Worm (Caenorhabditis elegans) whole organism, dauer: ENCODE measurements around the gene nhr-249.

ENCODE experiments used
- unc-62 ChIP-seq: sonication (generic microtip); optimal IDR thresholded peaks from 2 replicates; lab custom pipeline; 2017; ENCODE audit warnings: missing biosample characterization, missing genetic modification reagents, missing genetic modification characterization

Gene nhr-249

ce11 chrIV:6972427-6972826 lies at the start of gene nhr-249:
Gene nhr-249 (minus strand): TSS chrIV:6972527.
- TF ChIP-seq unc-62 (GFP tag; lab: Kevin White, UChicago) = no peak

DNA sequence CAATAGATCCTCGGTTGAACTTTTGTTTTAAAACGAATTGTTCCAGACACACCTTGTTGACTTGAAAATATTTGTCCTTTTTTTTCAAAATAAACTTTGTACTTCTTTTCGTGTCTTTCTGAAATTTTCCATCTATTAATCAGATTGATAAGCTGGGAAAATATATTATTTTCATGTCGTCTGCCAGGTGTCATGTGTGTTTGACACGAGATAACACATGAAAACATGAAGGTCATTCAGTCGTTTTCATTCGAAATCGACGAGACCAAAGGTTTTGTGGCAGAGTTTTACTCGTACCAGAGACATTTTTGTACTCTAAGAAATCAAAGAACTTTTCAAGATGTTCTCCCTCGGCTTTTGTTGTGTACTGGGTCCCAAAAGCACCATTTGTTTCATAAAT lies 48.3 kb upstream of the nhr-249 start:
- no peak for TF ChIP-seq unc-62 (GFP tag; lab: Kevin White, UChicago)

DNA sequence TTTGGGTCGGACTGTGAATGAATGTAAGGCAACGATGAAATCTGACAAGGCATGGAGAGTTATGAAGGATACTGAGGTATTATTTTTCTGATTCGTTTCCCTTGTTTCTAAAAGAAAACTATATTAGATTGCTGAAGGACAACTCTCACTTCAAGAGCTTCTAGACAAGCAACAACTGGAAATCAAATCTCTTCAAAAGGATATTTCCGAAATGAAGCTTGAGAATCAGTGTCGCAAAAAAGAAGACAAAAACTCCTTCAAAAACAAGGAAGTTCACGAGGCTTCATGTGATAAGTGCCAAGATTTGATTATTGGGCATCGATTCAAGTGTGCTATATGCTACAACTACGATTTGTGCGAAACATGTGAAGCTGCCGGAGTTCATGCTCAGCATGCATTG lies 46.3 kb upstream of the nhr-249 start:
- TF ChIP-seq unc-62 (GFP tag; lab: Kevin White, UChicago) = no peak

- no peak for TF ChIP-seq unc-62 (GFP tag; lab: Kevin White, UChicago)
These were observed 44.9 kb upstream of the nhr-249 start, which contains the start of gene gldi-4 for ce11 chrIV:7017123-7017674. Gene gldi-4 (plus strand): TSS chrIV:7017624.

ce11 chrIV:7016502-7016901 lies 44.2 kb upstream of the nhr-249 start:
- no peak for TF ChIP-seq unc-62 (GFP tag; lab: Kevin White, UChicago)

DNA sequence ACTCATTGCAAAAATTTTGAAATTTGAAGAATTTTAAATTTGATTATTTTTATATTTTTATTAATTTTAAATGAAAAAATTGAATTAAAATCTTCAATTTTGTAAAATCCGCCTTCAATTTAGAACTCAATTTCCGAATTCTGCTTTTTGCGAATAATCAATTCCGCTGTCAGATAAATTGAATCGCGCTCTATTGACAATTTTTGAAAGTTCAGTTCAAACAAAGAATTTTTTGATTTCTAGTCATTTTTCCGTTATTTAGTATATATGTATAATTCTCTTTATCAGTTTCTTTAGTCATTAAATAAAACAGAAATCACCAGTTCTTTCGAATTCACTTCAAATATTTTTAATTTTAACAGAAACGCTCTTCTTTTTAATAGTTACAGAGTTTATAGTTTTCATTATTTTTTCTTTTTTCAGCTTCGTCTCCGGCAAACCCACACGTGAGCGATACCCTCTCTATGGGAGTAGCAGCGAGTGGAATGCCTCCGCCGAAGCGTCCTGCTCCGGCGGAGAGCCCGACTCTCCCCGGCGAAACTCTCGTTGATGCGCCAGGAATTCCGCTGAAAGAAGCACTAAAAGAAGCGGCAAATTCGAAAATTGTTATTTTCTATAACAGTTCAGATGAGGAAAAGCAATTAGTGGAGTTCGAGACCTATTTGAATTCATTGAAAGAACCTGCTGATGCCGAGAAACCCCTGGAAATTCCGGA lies 40.6 kb upstream of the nhr-249 start:
- TF ChIP-seq unc-62 (GFP tag; lab: Kevin White, UChicago) = no peak

ce11 chrIV:7012214-7012613 lies 39.9 kb upstream of the nhr-249 start:
- TF ChIP-seq unc-62 (GFP tag; lab: Kevin White, UChicago) = no peak

- TF ChIP-seq unc-62 (GFP tag; lab: Kevin White, UChicago) = no peak
These were observed 39.4 kb upstream of the nhr-249 start, which contains the start of gene trxr-1 for ce11 chrIV:7011728-7012127. Gene trxr-1 (plus strand): TSS chrIV:7011954.

DNA sequence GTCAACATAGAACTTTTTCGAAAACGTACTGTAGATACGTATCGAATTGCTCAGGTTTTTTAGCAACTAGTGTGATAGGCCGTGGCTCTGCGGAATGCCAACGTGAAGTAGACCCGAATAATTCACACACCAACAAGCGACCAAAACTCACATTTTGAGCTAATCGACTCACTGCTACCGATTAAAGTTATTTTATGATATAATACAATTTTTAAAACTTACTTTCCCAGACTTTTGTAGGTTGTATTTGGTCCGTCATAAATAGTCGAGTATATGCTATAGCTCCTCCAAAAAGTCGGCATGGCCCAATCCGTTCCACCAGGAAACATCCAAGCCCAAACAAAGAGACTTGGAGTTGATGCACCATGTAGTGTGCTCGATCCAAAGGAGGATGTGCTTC lies 38.5 kb upstream of the nhr-249 start, which contains the start of gene C25A8.1:
Gene C25A8.1 (plus strand): TSS at position 301 of the 400 bp plus-strand sequence.
- no peak for TF ChIP-seq unc-62 (GFP tag; lab: Kevin White, UChicago)

- TF ChIP-seq unc-62 (GFP tag; lab: Kevin White, UChicago) = no peak
These were observed 37.9 kb upstream of the nhr-249 start for ce11 chrIV:7010195-7010594.

ce11 chrIV:7009531-7009930 lies 37.2 kb upstream of the nhr-249 start, which contains the start of gene C25A8.2:
Gene C25A8.2 (plus strand): TSS chrIV:7009831.
- TF ChIP-seq unc-62 (GFP tag; lab: Kevin White, UChicago) = no peak

DNA sequence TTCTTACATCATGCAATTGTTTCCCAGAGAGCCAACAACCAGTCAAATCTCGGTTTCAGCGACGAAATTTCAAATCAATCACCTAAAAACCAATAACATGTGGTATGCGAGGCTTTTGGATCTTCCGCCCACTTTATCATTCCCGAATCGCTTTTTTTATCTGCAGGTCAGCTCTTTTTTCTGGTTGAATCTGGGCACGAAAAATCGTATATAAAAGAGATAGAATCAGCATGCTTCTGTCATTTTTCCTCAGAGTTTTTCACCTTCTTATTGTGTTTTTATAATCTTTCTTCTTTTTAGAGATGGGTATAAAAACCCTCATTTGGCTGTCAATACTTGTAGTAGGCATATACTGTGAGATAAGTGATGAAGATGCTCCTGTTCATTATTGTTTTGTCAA lies 31.0 kb upstream of the nhr-249 start, which contains the start of gene cht-3:
Gene cht-3 (plus strand): TSS at position 301 of the 400 bp plus-strand sequence.
- no peak for TF ChIP-seq unc-62 (GFP tag; lab: Kevin White, UChicago)

DNA sequence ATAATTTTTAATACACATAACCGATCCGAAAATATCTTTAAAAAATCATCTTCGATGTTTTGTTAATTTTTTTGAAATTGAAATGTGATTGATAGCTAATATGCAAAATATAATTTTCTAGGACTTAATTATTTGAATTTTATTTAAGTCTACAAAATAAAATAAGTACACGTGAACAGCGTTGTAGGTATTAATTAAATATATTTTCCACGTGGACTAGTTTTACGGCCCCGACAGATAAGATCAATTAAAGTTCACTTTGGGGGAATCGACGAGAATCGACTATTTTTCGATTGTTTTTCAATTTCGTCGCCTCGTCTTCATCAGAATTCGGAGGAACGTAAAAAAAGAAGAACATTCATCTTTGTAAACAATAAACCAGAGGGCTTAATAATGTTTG lies 26.9 kb upstream of the nhr-249 start, which contains the start of gene C25A8.5:
Gene C25A8.5 (plus strand): TSS at position 301 of the 400 bp plus-strand sequence.
- TF ChIP-seq unc-62 (GFP tag; lab: Kevin White, UChicago) = no peak

- TF ChIP-seq unc-62 (GFP tag; lab: Kevin White, UChicago) = no peak
These were observed 25.6 kb upstream of the nhr-249 start for ce11 chrIV:6997918-6998317.

DNA sequence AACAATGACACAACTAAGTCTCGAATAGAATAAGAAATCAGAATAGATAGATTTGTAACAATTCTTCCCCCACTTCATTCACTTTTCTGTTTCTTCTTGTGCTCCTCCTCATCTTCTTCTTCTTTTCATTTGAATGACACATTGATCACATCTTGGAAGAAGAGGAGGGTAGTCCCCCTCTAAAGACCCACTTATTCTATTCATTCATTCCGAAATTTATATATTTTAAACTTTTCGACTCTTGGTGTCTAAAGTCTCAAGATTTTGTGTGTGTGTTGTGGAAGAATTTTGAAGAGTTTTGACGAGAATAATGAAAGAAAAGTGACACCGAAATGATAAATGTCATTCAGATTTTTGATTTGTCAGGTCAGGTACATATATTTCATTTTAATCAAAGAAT lies 18.7 kb upstream of the nhr-249 start:
- no peak for TF ChIP-seq unc-62 (GFP tag; lab: Kevin White, UChicago)

- TF ChIP-seq unc-62 (GFP tag; lab: Kevin White, UChicago) = no peak
These were observed 14.5 kb upstream of the nhr-249 start, which contains the start of gene prkl-1 for ce11 chrIV:6986835-6987234. Gene prkl-1 (minus strand): TSS chrIV:6986935.
